Worm (Caenorhabditis elegans): ENCODE data around the gene fbxa-202.

Gene fbxa-202

ce11 chrV:6355975-6356441 is 28.9 kb downstream of the fbxa-202 start, which contains the start of gene bcl-11:
TSS of gene bcl-11 (plus strand) at chrV:6356025.
- TF ChIP-seq lin-14 (GFP tag; optimal IDR thresholded peaks at IDR 0.05) (peak; percentile 16), fkh-10 (GFP tag; optimal IDR thresholded peaks at IDR 0.05) (no peak), elt-2 (tag; optimal IDR thresholded peaks at IDR 0.05) (peak; percentile 81)

- TF ChIP-seq efl-1 (optimal IDR thresholded peaks at IDR 0.05): no peak
- no peak for TF ChIP-seq efl-1 (GFP tag; optimal IDR thresholded peaks at IDR 0.05 in 1 of 2)
- TF ChIP-seq lin-13 (GFP tag; optimal IDR thresholded peaks at IDR 0.05): no peak
- TF ChIP-seq tbx-2 (tag; optimal IDR thresholded peaks at IDR 0.05): peak; percentile 19
- no peak for TF ChIP-seq unc-98 (GFP tag; IDR thresholded peaks at IDR 0.05)
- TF ChIP-seq mep-1 (tag; optimal IDR thresholded peaks at IDR 0.05): no peak
- no peak for TF ChIP-seq nhr-76 (tag; optimal IDR thresholded peaks at IDR 0.05)
- no peak for TF ChIP-seq Y116A8C.19 (tag; optimal IDR thresholded peaks at IDR 0.05; ENCODE audit: borderline replicate concordance)
- TF ChIP-seq ceh-82 (tag; optimal IDR thresholded peaks at IDR 0.05): no peak
- TF ChIP-seq sup-37 (GFP tag; optimal IDR thresholded peaks at IDR 0.05): no peak
- TF ChIP-seq jun-1 (tag; optimal IDR thresholded peaks at IDR 0.05): no peak
- no peak for TF ChIP-seq C04F5.9 (tag; optimal IDR thresholded peaks at IDR 0.05)
- no peak for TF ChIP-seq egl-27 (tag; optimal IDR thresholded peaks at IDR 0.05)
- no peak for TF ChIP-seq nhr-71 (tag; optimal IDR thresholded peaks at IDR 0.05)
- no peak for TF ChIP-seq sox-4 (tag; optimal IDR thresholded peaks at IDR 0.05)
- TF ChIP-seq zag-1 (tag; optimal IDR thresholded peaks at IDR 0.05): no peak
- no peak for TF ChIP-seq ets-5 (GFP tag; IDR thresholded peaks at IDR 0.05)
- no peak for TF ChIP-seq ama-1 (optimal IDR thresholded peaks at IDR 0.05)
- TF ChIP-seq sptf-1 (tag; optimal IDR thresholded peaks at IDR 0.05): no peak
- TF ChIP-seq alr-1 (tag; optimal IDR thresholded peaks at IDR 0.05; ENCODE audit: borderline replicate concordance): no peak
- TF ChIP-seq C34B4.2 (tag; optimal IDR thresholded peaks at IDR 0.05): no peak
- no peak for TF ChIP-seq nhr-84 (tag; optimal IDR thresholded peaks at IDR 0.05)
- TF ChIP-seq mdl-1 (tag; optimal IDR thresholded peaks at IDR 0.05): no peak
- no peak for TF ChIP-seq lin-35 (GFP tag; optimal IDR thresholded peaks at IDR 0.05)
- TF ChIP-seq nhr-237 (tag; optimal IDR thresholded peaks at IDR 0.05): no peak
- no peak for TF ChIP-seq snu-23 (GFP tag; optimal IDR thresholded peaks at IDR 0.05)
- TF ChIP-seq elt-3 (tag; optimal IDR thresholded peaks at IDR 0.05): no peak
- TF ChIP-seq skn-1 (tag; optimal IDR thresholded peaks at IDR 0.05): no peak
- peak; percentile 19 for TF ChIP-seq nhr-20 (tag; optimal IDR thresholded peaks at IDR 0.05)
- peak; percentile 23 for TF ChIP-seq lin-14 (GFP tag; optimal IDR thresholded peaks at IDR 0.05)
- no peak for TF ChIP-seq zip-4 (GFP tag; optimal IDR thresholded peaks at IDR 0.05)
- no peak for TF ChIP-seq ztf-4 (tag; optimal IDR thresholded peaks at IDR 0.05)
- no peak for TF ChIP-seq pqm-1 (tag; optimal IDR thresholded peaks at IDR 0.05)
- TF ChIP-seq mef-2 (tag; optimal IDR thresholded peaks at IDR 0.05): no peak
- no peak for TF ChIP-seq pag-3 (tag; optimal IDR thresholded peaks at IDR 0.05; ENCODE audit: borderline replicate concordance, insufficient read depth)
- TF ChIP-seq lir-3 (tag; optimal IDR thresholded peaks at IDR 0.05; ENCODE audit: poor library complexity): no peak
- TF ChIP-seq ceh-88 (GFP tag; IDR thresholded peaks at IDR 0.05): no peak
- TF ChIP-seq nhr-77 (tag; optimal IDR thresholded peaks at IDR 0.05): peak; percentile 12
- TF ChIP-seq dpl-1 (GFP tag; optimal IDR thresholded peaks at IDR 0.05): no peak
- TF ChIP-seq blmp-1 (tag; optimal IDR thresholded peaks at IDR 0.05): no peak
- peak in 1 of 2 experiments; percentile 15 for TF ChIP-seq lsy-2 (tag; optimal IDR thresholded peaks at IDR 0.05)
- no peak for TF ChIP-seq ztf-11 (tag; optimal IDR thresholded peaks at IDR 0.05)
- TF ChIP-seq irx-1 (tag; optimal IDR thresholded peaks at IDR 0.05): no peak
- no peak for TF ChIP-seq tlp-1 (tag; optimal IDR thresholded peaks at IDR 0.05)
These were observed 30.2 kb downstream of the fbxa-202 start for ce11 chrV:6357236-6357635.

All from whole organism, L1 larva.